Worm (Caenorhabditis elegans): ENCODE measurements around the gene C30H6.12.

DNA sequence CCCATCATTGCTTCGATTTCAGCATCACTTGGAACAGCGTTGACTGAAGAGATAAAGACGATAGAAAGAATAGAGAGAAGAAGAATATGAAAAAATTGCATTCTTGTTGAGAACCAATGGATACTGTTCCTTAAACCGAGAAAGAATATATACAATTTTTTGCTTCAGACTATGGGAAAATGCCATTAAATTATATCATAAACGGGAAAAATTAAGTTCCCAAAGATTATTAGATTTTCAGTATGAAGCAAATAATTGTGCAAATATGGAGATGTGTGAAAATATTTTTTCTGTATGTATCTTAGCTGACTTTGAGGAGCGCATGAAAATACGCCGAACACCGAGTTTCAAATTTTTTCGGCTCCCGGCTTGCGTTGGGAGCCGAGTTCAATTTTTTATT is 24.3 kb downstream of the C30H6.12 start, which contains the start of gene T02D1.9:
- TF ChIP-seq egl-27 (tag; optimal IDR thresholded peaks at IDR 0.05): no peak
- no peak for TF ChIP-seq lin-15B (tag; optimal IDR thresholded peaks at IDR 0.05)
- TF ChIP-seq fos-1 (tag; optimal IDR thresholded peaks at IDR 0.05): no peak
- no peak for TF ChIP-seq fkh-10 (GFP tag; optimal IDR thresholded peaks at IDR 0.05)
- TF ChIP-seq C34B4.2 (tag; optimal IDR thresholded peaks at IDR 0.05): no peak
- no peak for TF ChIP-seq nhr-77 (tag; optimal IDR thresholded peaks at IDR 0.05)
